Worm (Caenorhabditis elegans): ENCODE results near the gene nspb-5.

DNA sequence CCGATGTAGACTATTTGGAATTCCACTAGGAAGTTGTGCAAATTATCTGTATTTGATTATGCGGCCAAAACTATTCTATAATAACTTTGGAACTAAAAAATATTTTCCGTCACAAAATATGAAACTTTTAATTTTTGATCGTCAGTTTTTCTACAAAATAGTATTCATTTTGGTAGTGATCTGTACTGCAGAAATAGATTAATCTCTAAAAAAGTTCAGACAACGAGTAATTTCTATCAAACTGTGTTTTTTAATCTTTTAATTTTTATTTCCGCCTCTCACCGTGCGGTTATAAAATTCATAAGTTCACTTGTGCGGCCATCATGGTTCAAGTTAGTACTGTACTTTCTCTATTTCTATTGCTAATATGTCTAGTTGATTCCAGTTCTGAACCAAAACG lies 39.4 kb downstream of the nspb-5 start, which contains the start of gene C01B10.7:
- no peak for TF ChIP-seq him-1 (tag; optimal IDR thresholded peaks at IDR 0.05)
- no peak for TF ChIP-seq dao-5 (tag; optimal IDR thresholded peaks at IDR 0.05)

Measured in whole organism, L4/young adult.